Worm (Caenorhabditis elegans) whole organism, late embryonic: ENCODE data around the gene xpo-1.

Experiments used
- F13H6.1 ChIP-seq: sonication (generic microtip); optimal IDR thresholded peaks from 2 replicates; lab custom pipeline; 2016; ENCODE audit warnings: missing genetic modification characterization, missing compliant biosample characterization
- K02D7.2 ChIP-seq: sonication (generic microtip); optimal IDR thresholded peaks from 2 replicates; lab custom pipeline; 2017; ENCODE audit warnings: mild to moderate bottlenecking, missing genetic modification characterization, missing compliant biosample characterization
- T23F11.4 ChIP-seq: fragments of 200-800 bp; sonication (Bioruptor generic); optimal IDR thresholded peaks from 2 replicates; lab custom pipeline; 2018; ENCODE audit warnings: mild to moderate bottlenecking, missing genetic modification characterization, missing compliant biosample characterization
- ama-1 ChIP-seq: fragments of 150-350 bp; optimal IDR thresholded peaks from 2 replicates; lab custom pipeline; 2014
- ceh-19 ChIP-seq: fragments of 200-800 bp; sonication (Bioruptor generic); optimal IDR thresholded peaks from 2 replicates; lab custom pipeline; 2018; ENCODE audit warnings: mild to moderate bottlenecking, missing genetic modification characterization, missing compliant biosample characterization
- ceh-24 ChIP-seq: sonication (generic microtip); optimal IDR thresholded peaks from 2 replicates; lab custom pipeline; 2016; ENCODE audit warnings: mild to moderate bottlenecking, missing genetic modification characterization, missing compliant biosample characterization
- ceh-31 ChIP-seq: sonication (generic microtip); optimal IDR thresholded peaks from 2 replicates; lab custom pipeline; 2016; ENCODE audit warnings: missing genetic modification characterization, missing compliant biosample characterization
- ceh-34 ChIP-seq: sonication (generic microtip); optimal IDR thresholded peaks from 2 replicates; lab custom pipeline; 2016; ENCODE audit warnings: mild to moderate bottlenecking, missing genetic modification characterization, missing compliant biosample characterization
- ceh-6 ChIP-seq: fragments of 200-800 bp; sonication (Bioruptor generic); optimal IDR thresholded peaks from 2 replicates; lab custom pipeline; 2018; ENCODE audit warnings: mild to moderate bottlenecking, missing genetic modification characterization, missing compliant biosample characterization
- dve-1 ChIP-seq: sonication (generic microtip); optimal IDR thresholded peaks from 2 replicates; lab custom pipeline; 2017; ENCODE audit warnings: antibody characterized with exemption, mild to moderate bottlenecking, missing genetic modification characterization, missing compliant biosample characterization
- elt-2 ChIP-seq: sonication (generic microtip); optimal IDR thresholded peaks from 2 replicates; lab custom pipeline; 2016; ENCODE audit warnings: missing genetic modification reagents, missing genetic modification characterization, missing compliant biosample characterization
- elt-4 ChIP-seq: sonication (generic microtip); optimal IDR thresholded peaks from 2 replicates; lab custom pipeline; 2016; ENCODE audit warnings: missing genetic modification characterization, missing compliant biosample characterization
- fax-1 ChIP-seq: sonication (generic microtip); optimal IDR thresholded peaks from 2 replicates; lab custom pipeline; 2016; ENCODE audit warnings: missing genotype, missing genetic modification characterization, missing compliant biosample characterization
- fkh-10 ChIP-seq: fragments of 150-350 bp; optimal IDR thresholded peaks from 2 replicates; lab custom pipeline; 2014; ENCODE audit warnings: missing biosample characterization, missing genetic modification reagents, missing genetic modification characterization
- gmeb-2 ChIP-seq: sonication (generic microtip); optimal IDR thresholded peaks from 2 replicates; lab custom pipeline; 2016; ENCODE audit warnings: missing genetic modification characterization, inconsistent platforms, missing compliant biosample characterization
- hlh-13 ChIP-seq: fragments of 200-800 bp; sonication (Bioruptor generic); optimal IDR thresholded peaks from 2 replicates; lab custom pipeline; 2018; ENCODE audit warnings: mild to moderate bottlenecking, missing genetic modification characterization, missing compliant biosample characterization
- hlh-30 ChIP-seq: sonication (generic microtip); optimal IDR thresholded peaks from 2 replicates; lab custom pipeline; 2017; ENCODE audit warnings: antibody characterized with exemption, missing genetic modification characterization, missing compliant biosample characterization; ENCODE audit not compliant: insufficient read depth
- hlh-8 ChIP-seq: sonication (generic microtip); optimal IDR thresholded peaks from 2 replicates; lab custom pipeline; 2016; ENCODE audit warnings: missing genotype, missing genetic modification characterization, missing compliant biosample characterization
- nhr-232 ChIP-seq: sonication (generic microtip); optimal IDR thresholded peaks from 2 replicates; lab custom pipeline; 2016; ENCODE audit warnings: missing genetic modification characterization, missing compliant biosample characterization
- odd-2 ChIP-seq: sonication (generic microtip); optimal IDR thresholded peaks from 2 replicates; lab custom pipeline; 2017; ENCODE audit warnings: antibody characterized with exemption, mild to moderate bottlenecking, missing genetic modification characterization, missing compliant biosample characterization
- pha-4 ChIP-seq: fragments of 150-350 bp; optimal IDR thresholded peaks from 2 replicates; lab custom pipeline; 2018; ENCODE audit warnings: missing biosample characterization, missing genetic modification reagents, missing genetic modification characterization
- pros-1 ChIP-seq: fragments of 150-350 bp; optimal IDR thresholded peaks from 2 replicates; lab custom pipeline; 2014; ENCODE audit warnings: missing biosample characterization, missing genetic modification reagents, missing genetic modification characterization
- sdc-2 ChIP-seq: sonication (generic microtip); optimal IDR thresholded peaks from 2 replicates; lab custom pipeline; 2016; ENCODE audit warnings: missing genotype, missing genetic modification characterization, missing compliant biosample characterization
- sox-2 ChIP-seq: fragments of 200-800 bp; sonication (Bioruptor generic); IDR thresholded peaks from 2 replicates; pipeline ENCODE4 v1.3.6; 2022; ENCODE audit warnings: missing genetic modification reagents, missing genetic modification characterization, missing compliant biosample characterization
- sox-4 ChIP-seq: sonication (generic microtip); optimal IDR thresholded peaks from 2 replicates; lab custom pipeline; 2017; ENCODE audit warnings: mild to moderate bottlenecking, missing genetic modification characterization, inconsistent platforms, missing compliant biosample characterization
- tbx-2 ChIP-seq: sonication (generic microtip); optimal IDR thresholded peaks from 2 replicates; lab custom pipeline; 2016; ENCODE audit warnings: missing genetic modification characterization, missing compliant biosample characterization
- tbx-7 ChIP-seq: sonication (generic microtip); optimal IDR thresholded peaks from 2 replicates; lab custom pipeline; 2016; ENCODE audit warnings: missing genotype, missing genetic modification characterization, missing compliant biosample characterization
- unc-3 ChIP-seq, 2 experiments: fragments of 200-800 bp in 1 of 2; sonication (Bioruptor generic) in 1 of 2; sonication (generic microtip) in 1 of 2; conservative IDR thresholded peaks in 1 of 2; optimal IDR thresholded peaks in 1 of 2; 2 replicates each; pipeline versions ENCODE4 v1.3.6 to Lab custom; 2016 to 2022; ENCODE audit warnings: missing compliant biosample characterization in 2 of 2, missing genetic modification characterization in 2 of 2, missing genetic modification reagents in 1 of 2
- unc-86 ChIP-seq: sonication (generic microtip); optimal IDR thresholded peaks from 2 replicates; lab custom pipeline; 2016; ENCODE audit warnings: missing genetic modification characterization, missing compliant biosample characterization
- zip-5 ChIP-seq: sonication (generic microtip); optimal IDR thresholded peaks from 2 replicates; lab custom pipeline; 2016; ENCODE audit warnings: missing genetic modification characterization, missing compliant biosample characterization
- ztf-16 ChIP-seq: sonication (generic microtip); optimal IDR thresholded peaks from 2 replicates; lab custom pipeline; 2017; ENCODE audit warnings: missing genetic modification characterization, missing compliant biosample characterization

xpo-1 gene

DNA sequence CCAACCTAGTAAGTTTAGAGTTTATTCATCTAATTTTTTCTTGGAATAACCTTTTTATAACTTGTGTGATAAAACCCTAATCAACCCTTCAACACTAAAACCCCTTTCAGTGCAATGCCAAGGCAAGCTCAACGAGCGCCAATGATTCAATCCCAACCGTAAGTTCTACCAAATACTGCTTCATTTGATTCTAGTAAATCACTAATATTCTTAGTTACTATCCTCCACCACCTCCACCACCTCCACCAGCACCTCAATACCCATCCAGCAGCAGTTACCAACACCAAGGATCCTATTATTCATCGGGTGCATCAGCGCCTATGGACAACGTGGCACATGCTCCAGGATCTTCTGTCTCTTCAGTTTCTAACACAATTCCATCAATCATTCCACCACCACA is 19.0 kb upstream of the xpo-1 start:
- TF ChIP-seq K02D7.2 (tag; lab: Kevin White, UChicago) (no peak), hlh-30 (tag; lab: Kevin White, UChicago) (no peak), ama-1 (lab: Kevin White, UChicago) (no peak)

DNA sequence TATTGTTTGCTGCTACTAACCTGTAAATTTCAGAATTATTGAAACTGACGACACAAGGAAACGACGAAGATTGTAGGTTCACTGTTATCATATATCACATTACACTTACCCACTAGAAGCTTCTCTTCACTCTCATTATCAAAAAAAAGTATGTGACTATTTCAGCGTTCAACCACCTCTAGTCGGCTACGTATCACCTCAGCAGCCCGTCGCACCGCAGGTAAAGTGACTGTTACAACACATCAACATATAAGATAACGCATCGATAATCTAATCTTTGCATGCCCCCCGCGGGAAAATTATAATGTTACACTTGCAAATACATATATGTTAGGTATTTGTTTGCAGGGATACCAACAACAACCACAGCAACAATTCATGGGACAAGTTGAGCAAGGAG is 18.2 kb upstream of the xpo-1 start:
- TF ChIP-seq elt-2 (tag; lab: Kevin White, UChicago) = peak; percentile 92
- no peak for TF ChIP-seq unc-3 (GFP tag; conservative IDR thresholded peaks at IDR 0.05; lab: Robert Waterston, UW)
- TF ChIP-seq unc-3 (tag; optimal IDR thresholded peaks at IDR 0.05; lab: Kevin White, UChicago) = no peak
- TF ChIP-seq gmeb-2 (tag; lab: Kevin White, UChicago) = no peak
- TF ChIP-seq sox-2 (GFP tag; lab: Robert Waterston, UW) = no peak
- TF ChIP-seq ceh-19 (GFP tag; lab: Kevin White, UChicago) = no peak
- TF ChIP-seq hlh-13 = no peak
- TF ChIP-seq ceh-6 (GFP tag; lab: Kevin White, UChicago) = no peak

- TF ChIP-seq ama-1 (lab: Kevin White, UChicago) (no peak), ceh-24 (no peak), fax-1 (no peak)
These were observed 11.8 kb upstream of the xpo-1 start, which contains the start of gene flp-21 for ce11 chrV:7793067-7793466. TSS of gene flp-21 (plus strand) at chrV:7793367.

- TF ChIP-seq ztf-16 (tag; lab: Kevin White, UChicago) = no peak
- TF ChIP-seq hlh-30 (tag; lab: Kevin White, UChicago) = no peak
- TF ChIP-seq zip-5 (tag; lab: Kevin White, UChicago) = no peak
- TF ChIP-seq F13H6.1 (tag; lab: Kevin White, UChicago) = no peak
- TF ChIP-seq sox-4 (tag; lab: Kevin White, UChicago) = no peak
- no peak for TF ChIP-seq unc-86 (tag; lab: Kevin White, UChicago)
- no peak for TF ChIP-seq pros-1 (tag; lab: Kevin White, UChicago)
- no peak for TF ChIP-seq ceh-31
- TF ChIP-seq sdc-2 (tag; lab: Kevin White, UChicago) = no peak
- TF ChIP-seq, all 69 proteins: peak for 0
These were observed 6.8 kb upstream of the xpo-1 start, which contains the start of gene ZK742.7 for ce11 chrV:7798079-7798478. TSS of gene ZK742.7 (plus strand) at chrV:7798379.

- TF ChIP-seq sox-2 (GFP tag; lab: Robert Waterston, UW) = no peak
- TF ChIP-seq T23F11.4 = no peak
- no peak for TF ChIP-seq tbx-7 (tag; lab: Kevin White, UChicago)
- TF ChIP-seq pros-1 (tag; lab: Kevin White, UChicago) = no peak
- TF ChIP-seq dve-1 (tag; lab: Kevin White, UChicago) = no peak
- no peak for TF ChIP-seq ceh-34 (tag; lab: Kevin White, UChicago)
- no peak for TF ChIP-seq tbx-2 (tag; lab: Kevin White, UChicago)
- TF ChIP-seq elt-4 (tag; lab: Kevin White, UChicago) = no peak
- no peak for TF ChIP-seq odd-2 (tag; lab: Kevin White, UChicago)
- TF ChIP-seq pha-4 (tag; lab: Kevin White, UChicago) = no peak
- TF ChIP-seq nhr-232 = no peak
- no peak for TF ChIP-seq hlh-8 (tag; lab: Kevin White, UChicago)
- no peak for TF ChIP-seq K02D7.2 (tag; lab: Kevin White, UChicago)
- no peak for TF ChIP-seq fkh-10 (GFP tag; lab: Kevin White, UChicago)
These were observed 1.3 kb upstream of the xpo-1 start for ce11 chrV:7803563-7803962.
